Worm (Caenorhabditis elegans) whole organism, early embryonic: Measurements from ENCODE around the gene Y45F10D.15.

Experiments used
- B0310.2 ChIP-seq: sonication (generic microtip); optimal IDR thresholded peaks from 2 replicates; lab custom pipeline; 2016; ENCODE audit warnings: mild to moderate bottlenecking, missing genetic modification characterization, missing compliant biosample characterization
- F13C5.2 ChIP-seq: sonication (generic microtip); optimal IDR thresholded peaks from 2 replicates; lab custom pipeline; 2017; ENCODE audit warnings: mild to moderate bottlenecking, missing genetic modification characterization, inconsistent platforms, missing compliant biosample characterization
- aly-1 ChIP-seq: sonication (generic microtip); optimal IDR thresholded peaks from 2 replicates; lab custom pipeline; 2016; ENCODE audit warnings: missing genetic modification characterization, missing compliant biosample characterization
- ama-1 ChIP-seq: fragments of 150-350 bp; optimal IDR thresholded peaks from 2 replicates; lab custom pipeline; 2014
- ceh-13 ChIP-seq: fragments of 200-800 bp; sonication (Bioruptor generic); optimal IDR thresholded peaks from 2 replicates; lab custom pipeline; 2018; ENCODE audit warnings: mild to moderate bottlenecking, missing genetic modification characterization, missing compliant biosample characterization
- ceh-36 ChIP-seq: sonication (generic microtip); optimal IDR thresholded peaks from 2 replicates; lab custom pipeline; 2016; ENCODE audit warnings: missing genetic modification characterization, inconsistent platforms, missing compliant biosample characterization
- ets-7 ChIP-seq: sonication (generic microtip); optimal IDR thresholded peaks from 2 replicates; lab custom pipeline; 2016; ENCODE audit warnings: missing genotype, missing genetic modification characterization, missing compliant biosample characterization
- flt-1 ChIP-seq: fragments of 200-800 bp; sonication (Bioruptor generic); IDR thresholded peaks from 2 replicates; pipeline ENCODE4 v1.3.6; 2022; ENCODE audit warnings: missing genetic modification characterization, missing compliant biosample characterization
- hmbx-1 ChIP-seq: sonication (generic microtip); optimal IDR thresholded peaks from 2 replicates; lab custom pipeline; 2016; ENCODE audit warnings: mild to moderate bottlenecking, missing genetic modification characterization, missing compliant biosample characterization
- hmg-4 ChIP-seq: fragments of 200-800 bp; sonication (Bioruptor generic); optimal IDR thresholded peaks from 2 replicates; lab custom pipeline; 2018; ENCODE audit warnings: mild to moderate bottlenecking, missing genetic modification characterization, missing compliant biosample characterization
- hnd-1 ChIP-seq: sonication (generic microtip); optimal IDR thresholded peaks from 2 replicates; lab custom pipeline; 2016; ENCODE audit warnings: missing genetic modification characterization, missing compliant biosample characterization
- pes-1 ChIP-seq: fragments of 200-800 bp; sonication (Bioruptor generic); IDR thresholded peaks from 2 replicates; pipeline ENCODE4 v1.3.6; 2022; ENCODE audit warnings: missing genetic modification reagents, missing genetic modification characterization, missing compliant biosample characterization
- scrt-1 ChIP-seq: fragments of 200-800 bp; sonication (Bioruptor generic); IDR thresholded peaks from 2 replicates; pipeline ENCODE4 v1.3.6; 2022; ENCODE audit warnings: missing genetic modification characterization, missing compliant biosample characterization
- sea-1 ChIP-seq: fragments of 200-800 bp; sonication (Bioruptor generic); conservative IDR thresholded peaks from 2 replicates; pipeline ENCODE4 v1.3.6; 2022; ENCODE audit warnings: missing genetic modification characterization, missing compliant biosample characterization
- tbx-11 ChIP-seq: fragments of 200-800 bp; sonication (Bioruptor generic); IDR thresholded peaks from 2 replicates; pipeline ENCODE4 v1.3.6; 2022; ENCODE audit warnings: missing genetic modification characterization, missing compliant biosample characterization
- tbx-37 ChIP-seq: fragments of 200-800 bp; sonication (Bioruptor generic); conservative IDR thresholded peaks from 2 replicates; pipeline ENCODE4 v1.3.6; 2022; ENCODE audit warnings: missing genetic modification reagents, missing genetic modification characterization, missing compliant biosample characterization
- tra-4 ChIP-seq: sonication (generic microtip); optimal IDR thresholded peaks from 2 replicates; lab custom pipeline; 2017; ENCODE audit warnings: missing genetic modification characterization, missing compliant biosample characterization

Gene Y45F10D.15

DNA sequence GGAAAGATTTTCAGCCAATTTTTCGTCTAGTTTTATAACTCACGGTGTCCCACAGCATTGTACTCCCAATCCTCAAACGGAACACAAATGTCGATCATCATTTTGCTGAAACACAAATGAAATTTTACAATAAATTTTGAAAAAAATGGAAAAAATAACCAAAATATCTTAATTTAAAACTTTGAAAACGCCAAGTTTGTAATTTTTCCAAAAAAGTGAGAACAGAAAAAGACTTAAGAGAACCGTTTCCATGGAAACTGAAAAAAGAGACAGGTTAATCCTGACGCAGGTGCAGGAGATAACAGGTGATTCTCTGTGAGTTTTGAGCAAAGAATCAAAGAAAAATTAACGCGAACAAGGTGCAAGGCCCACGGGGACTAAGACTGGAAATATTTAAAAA, at the start of gene Y45F10D.15:
Y45F10D.15 (minus strand) TSS at position 101 of the 400 bp plus-strand sequence.
- no peak for TF ChIP-seq hnd-1 (tag; lab: Kevin White, UChicago)
- TF ChIP-seq ama-1, result no peak
- no peak for TF ChIP-seq aly-1 (tag; lab: Kevin White, UChicago)
- no peak for TF ChIP-seq F13C5.2
- TF ChIP-seq ceh-13 (GFP tag; lab: Kevin White, UChicago), result no peak
- TF ChIP-seq hmbx-1 (tag; lab: Kevin White, UChicago), result no peak
- no peak for TF ChIP-seq flt-1
- no peak for TF ChIP-seq pes-1 (GFP tag; lab: Robert Waterston, UW)
- no peak for TF ChIP-seq ceh-36 (tag; lab: Kevin White, UChicago)
- TF ChIP-seq sea-1 (GFP tag; lab: Robert Waterston, UW), result no peak
- TF ChIP-seq tbx-37 (GFP tag; lab: Robert Waterston, UW), result no peak
- TF ChIP-seq ets-7 (tag; lab: Kevin White, UChicago), result no peak
- TF ChIP-seq tra-4 (tag; lab: Kevin White, UChicago), result no peak
- TF ChIP-seq tbx-11 (GFP tag; lab: Robert Waterston, UW), result no peak
- TF ChIP-seq hmg-4 (GFP tag; lab: Kevin White, UChicago), result no peak
- no peak for TF ChIP-seq B0310.2 (tag; lab: Kevin White, UChicago)
- TF ChIP-seq scrt-1 (GFP tag; lab: Robert Waterston, UW), result no peak

DNA sequence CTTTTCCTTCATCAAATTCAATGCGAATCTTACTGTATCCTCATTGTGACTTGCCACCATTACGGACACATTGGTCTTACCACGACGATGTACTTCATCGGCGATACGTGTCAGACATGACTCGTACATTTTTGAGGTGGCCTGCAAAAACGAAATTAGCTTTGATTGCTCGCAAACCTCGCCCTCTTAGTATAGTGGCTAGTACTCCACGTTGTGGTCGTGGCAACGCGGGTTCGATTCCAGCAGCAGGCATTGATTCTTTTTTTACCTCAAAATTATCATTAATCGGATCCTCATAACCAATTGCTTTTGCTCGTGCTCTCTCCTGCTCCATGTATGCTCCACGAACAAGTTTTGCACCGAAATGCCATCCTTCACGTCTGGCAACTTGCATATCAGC, 49.3 kb upstream of the Y45F10D.15 start:
- TF ChIP-seq tbx-11 (GFP tag; lab: Robert Waterston, UW) (no peak), ceh-13 (GFP tag; lab: Kevin White, UChicago) (no peak), ceh-36 (tag; lab: Kevin White, UChicago) (no peak), tbx-37 (GFP tag; lab: Robert Waterston, UW) (no peak), ets-7 (tag; lab: Kevin White, UChicago) (no peak), sea-1 (GFP tag; lab: Robert Waterston, UW) (no peak), F13C5.2 (no peak), flt-1 (no peak)

DNA sequence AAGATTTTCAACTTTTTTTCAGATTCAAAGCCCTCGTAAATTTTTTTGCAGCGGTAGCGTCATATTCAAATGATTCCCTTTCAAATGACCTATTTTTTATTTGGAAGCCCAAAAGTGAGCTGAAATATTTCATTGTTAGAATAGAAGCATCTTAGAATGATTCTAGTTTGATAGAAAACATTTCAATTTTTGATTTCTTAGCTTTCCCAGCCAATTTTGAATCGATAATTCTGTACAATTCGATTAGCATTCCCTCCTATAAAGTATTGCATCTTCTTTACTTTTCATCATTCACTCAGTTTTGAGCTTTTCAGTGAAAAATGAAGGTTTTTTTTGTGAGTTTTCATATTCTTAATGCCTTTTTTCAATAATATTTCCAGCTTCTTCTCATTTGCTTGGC, 46.0 kb upstream of the Y45F10D.15 start, which contains the start of gene B0513.90:
B0513.90 (plus strand) TSS at position 301 of the 400 bp plus-strand sequence.
- TF ChIP-seq ets-7 (tag; lab: Kevin White, UChicago) (no peak), pes-1 (GFP tag; lab: Robert Waterston, UW) (no peak)

DNA sequence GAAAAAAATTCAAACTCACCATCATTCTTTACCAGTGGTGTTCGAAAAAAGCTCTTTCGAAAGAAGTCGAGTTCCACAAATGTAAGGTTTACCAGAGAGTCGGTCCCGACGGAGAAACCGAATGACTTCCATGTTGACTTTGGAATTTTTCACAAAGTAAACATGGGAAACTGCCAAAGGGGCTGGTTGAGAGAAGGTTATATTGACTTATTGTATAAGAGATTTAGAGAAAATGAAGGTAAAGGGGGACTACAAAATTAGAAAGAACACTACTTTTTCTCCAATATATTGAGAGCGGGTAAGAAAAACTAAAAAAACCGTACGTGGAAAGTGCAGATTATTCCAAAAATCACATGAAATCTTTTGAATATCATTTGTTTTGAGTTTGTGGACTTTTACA, 44.4 kb upstream of the Y45F10D.15 start, which contains the start of gene vamp-8:
vamp-8 (minus strand) TSS at position 25 of the 400 bp plus-strand sequence.
- TF ChIP-seq tbx-37 (GFP tag; lab: Robert Waterston, UW), result no peak

DNA sequence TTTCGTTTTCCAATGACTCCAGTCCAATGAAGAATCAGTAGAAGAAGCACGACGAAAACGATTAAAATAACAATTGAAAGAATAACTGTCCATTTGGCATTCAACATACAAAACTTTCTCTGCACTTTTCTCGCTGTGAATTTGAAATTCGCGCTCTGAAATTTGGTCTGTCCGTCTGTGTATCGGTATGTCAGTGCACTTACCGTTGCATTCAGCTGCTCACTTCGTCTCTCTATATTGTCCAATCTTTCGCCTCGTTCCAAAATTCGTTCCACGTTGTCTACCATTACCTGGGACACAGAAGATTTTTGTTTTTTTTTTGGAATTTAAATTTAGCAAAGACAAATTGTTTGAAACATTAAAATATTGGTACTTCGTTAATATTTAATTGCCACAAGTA, 39.7 kb upstream of the Y45F10D.15 start:
- TF ChIP-seq ceh-13 (GFP tag; lab: Kevin White, UChicago) (no peak), tra-4 (tag; lab: Kevin White, UChicago) (no peak), hmg-4 (GFP tag; lab: Kevin White, UChicago) (no peak), tbx-37 (GFP tag; lab: Robert Waterston, UW) (no peak), ceh-36 (tag; lab: Kevin White, UChicago) (no peak), B0310.2 (tag; lab: Kevin White, UChicago) (no peak), flt-1 (no peak), hmbx-1 (tag; lab: Kevin White, UChicago) (no peak)

DNA sequence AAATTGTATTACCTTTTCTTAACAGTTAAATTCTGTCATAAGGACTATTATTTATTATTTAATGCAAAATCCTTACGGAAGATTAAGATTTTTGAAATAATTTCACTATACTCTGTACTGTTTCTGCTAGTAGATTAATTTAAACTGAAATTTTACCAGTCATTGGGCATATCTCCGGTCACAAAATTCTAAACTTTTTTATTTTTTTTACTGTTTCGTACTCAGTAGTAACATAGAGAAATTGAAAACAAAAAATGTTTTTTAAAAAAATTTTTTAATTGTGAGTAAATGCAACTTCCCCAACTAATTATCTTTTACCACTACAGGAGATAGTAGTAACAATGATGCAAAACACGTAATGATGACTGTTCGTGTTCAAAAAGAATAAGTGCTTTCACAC, 17.5 kb upstream of the Y45F10D.15 start:
- no peak for TF ChIP-seq sea-1 (GFP tag; lab: Robert Waterston, UW)

DNA sequence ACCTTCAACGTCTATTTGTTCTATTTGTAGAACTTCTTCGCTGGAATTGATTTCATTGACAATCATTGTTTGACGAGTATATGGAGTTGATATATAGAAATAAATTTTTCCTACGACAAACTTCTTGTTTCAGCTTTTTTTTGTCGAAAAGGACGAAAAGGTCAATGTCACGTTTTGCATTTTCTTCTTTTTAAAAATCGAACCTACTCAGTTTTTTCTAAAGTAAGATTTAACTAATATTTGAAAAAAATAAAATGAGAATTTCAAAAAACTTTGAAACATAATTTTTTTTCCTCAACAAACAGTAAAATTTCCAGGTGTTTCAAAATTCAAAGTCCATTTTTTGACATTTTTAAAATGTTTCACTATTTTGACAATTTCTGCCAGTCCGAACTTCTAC, 15.5 kb upstream of the Y45F10D.15 start, which contains the start of gene H08M01.1:
H08M01.1 (minus strand) TSS at position 101 of the 400 bp plus-strand sequence.
- TF ChIP-seq hnd-1 (tag; lab: Kevin White, UChicago), result no peak
- no peak for TF ChIP-seq ceh-13 (GFP tag; lab: Kevin White, UChicago)
- TF ChIP-seq hmbx-1 (tag; lab: Kevin White, UChicago), result no peak
- TF ChIP-seq scrt-1 (GFP tag; lab: Robert Waterston, UW), result no peak
- TF ChIP-seq ama-1, result no peak
- no peak for TF ChIP-seq sea-1 (GFP tag; lab: Robert Waterston, UW)
- TF ChIP-seq pes-1 (GFP tag; lab: Robert Waterston, UW), result no peak
- no peak for TF ChIP-seq tbx-37 (GFP tag; lab: Robert Waterston, UW)
- TF ChIP-seq hmg-4 (GFP tag; lab: Kevin White, UChicago), result no peak
- no peak for TF ChIP-seq ets-7 (tag; lab: Kevin White, UChicago)
- TF ChIP-seq tbx-11 (GFP tag; lab: Robert Waterston, UW), result no peak
- TF ChIP-seq B0310.2 (tag; lab: Kevin White, UChicago), result no peak
- no peak for TF ChIP-seq flt-1
- no peak for TF ChIP-seq F13C5.2
- TF ChIP-seq tra-4 (tag; lab: Kevin White, UChicago), result no peak
- no peak for TF ChIP-seq ceh-36 (tag; lab: Kevin White, UChicago)
- TF ChIP-seq aly-1 (tag; lab: Kevin White, UChicago), result no peak

DNA sequence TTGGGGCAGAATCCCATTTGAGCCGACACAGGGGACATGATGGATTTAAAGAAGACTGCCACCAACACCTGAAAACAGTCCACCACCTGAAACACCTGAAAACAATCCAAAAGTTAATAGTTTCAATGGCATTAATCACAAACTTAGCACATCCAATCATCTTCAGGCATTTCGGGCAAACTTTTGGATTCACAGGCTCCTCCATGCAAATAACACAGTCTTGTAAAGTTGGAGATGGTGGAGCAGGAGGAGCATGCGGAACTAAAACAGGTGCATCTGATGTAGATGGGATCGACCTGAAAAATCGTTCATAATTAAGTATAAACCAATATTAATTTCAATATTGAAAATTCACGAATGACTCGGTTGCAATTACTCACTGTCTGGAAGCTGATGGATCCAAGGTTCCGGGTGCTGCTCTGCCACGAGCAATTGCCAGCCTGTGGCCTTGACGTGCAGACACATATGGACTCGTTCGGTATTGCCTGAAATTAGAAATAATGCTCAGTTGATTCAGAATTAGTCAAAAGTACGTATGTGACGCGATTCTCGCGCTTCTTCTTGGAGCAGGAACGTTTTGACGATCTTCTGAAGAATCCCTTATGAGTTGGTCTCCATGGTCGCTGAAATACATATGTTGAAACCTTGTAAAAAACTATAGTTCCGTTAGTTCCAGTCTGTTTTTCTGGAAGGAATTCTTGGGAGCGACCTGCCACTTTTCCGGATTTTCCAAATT, 13.8 kb upstream of the Y45F10D.15 start:
- TF ChIP-seq hmg-4 (GFP tag; lab: Kevin White, UChicago) (no peak), hmbx-1 (tag; lab: Kevin White, UChicago) (no peak), flt-1 (no peak), tra-4 (tag; lab: Kevin White, UChicago) (no peak), ceh-36 (tag; lab: Kevin White, UChicago) (no peak), ama-1 (no peak), ceh-13 (GFP tag; lab: Kevin White, UChicago) (no peak), pes-1 (GFP tag; lab: Robert Waterston, UW) (no peak), B0310.2 (tag; lab: Kevin White, UChicago) (no peak), aly-1 (tag; lab: Kevin White, UChicago) (no peak), hnd-1 (tag; lab: Kevin White, UChicago) (no peak), tbx-37 (GFP tag; lab: Robert Waterston, UW) (no peak), sea-1 (GFP tag; lab: Robert Waterston, UW) (no peak), ets-7 (tag; lab: Kevin White, UChicago) (no peak), F13C5.2 (no peak), tbx-11 (GFP tag; lab: Robert Waterston, UW) (no peak), scrt-1 (GFP tag; lab: Robert Waterston, UW) (no peak)
